Worm (Caenorhabditis elegans): ENCODE measurements around the gene egas-3.

Gene egas-3

ce11 chrV:18636248-18636647 is at the start of gene egas-3:
egas-3 (minus strand) TSS chrV:18636348.
- TF ChIP-seq W03F9.2 (tag; optimal IDR thresholded peaks at IDR 0.05) (no peak), dao-5 (tag; optimal IDR thresholded peaks at IDR 0.05) (no peak), him-1 (tag; optimal IDR thresholded peaks at IDR 0.05) (no peak)

DNA sequence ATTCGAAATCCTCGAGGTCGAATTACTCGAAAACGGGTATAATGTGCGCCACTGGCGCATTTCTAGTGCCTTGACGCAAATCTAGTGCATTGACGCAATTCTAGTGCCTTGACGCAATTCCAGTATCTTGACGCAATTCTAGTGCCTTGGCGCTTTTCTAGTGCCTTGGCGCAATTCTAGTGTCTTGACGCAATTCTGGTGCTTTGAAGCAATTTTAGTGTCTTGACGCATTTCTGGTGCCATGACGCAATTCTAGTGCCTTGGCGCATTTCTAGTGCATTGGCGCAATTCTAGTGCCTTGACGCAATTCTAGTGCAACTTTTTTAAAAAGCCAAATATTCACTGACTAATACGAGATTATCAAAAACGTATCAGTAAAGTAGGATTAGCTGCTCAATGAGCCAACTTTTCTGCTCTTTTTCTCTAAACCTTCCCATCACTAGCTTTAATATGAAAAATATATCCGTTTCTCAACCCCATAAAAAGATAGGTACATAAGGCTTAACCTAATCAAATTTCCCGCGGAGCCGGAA is 48.4 kb upstream of the egas-3 start, which contains the start of gene Y69H2.17:
Gene Y69H2.17 (plus strand): TSS at position 483 of the 533 bp plus-strand sequence.
- TF ChIP-seq him-1 (tag; optimal IDR thresholded peaks at IDR 0.05) (no peak), dao-5 (tag; optimal IDR thresholded peaks at IDR 0.05) (no peak), W03F9.2 (tag; optimal IDR thresholded peaks at IDR 0.05) (no peak)

ce11 chrV:18674367-18674766 is 38.2 kb upstream of the egas-3 start:
- TF ChIP-seq W03F9.2 (tag; optimal IDR thresholded peaks at IDR 0.05) = no peak
- TF ChIP-seq dao-5 (tag; optimal IDR thresholded peaks at IDR 0.05) = no peak
- no peak for TF ChIP-seq him-1 (tag; optimal IDR thresholded peaks at IDR 0.05)

ce11 chrV:18671811-18672210 is 35.7 kb upstream of the egas-3 start:
- TF ChIP-seq W03F9.2 (tag; optimal IDR thresholded peaks at IDR 0.05) (no peak), dao-5 (tag; optimal IDR thresholded peaks at IDR 0.05) (no peak), him-1 (tag; optimal IDR thresholded peaks at IDR 0.05) (no peak)

- TF ChIP-seq him-1 (tag; optimal IDR thresholded peaks at IDR 0.05) = no peak
- no peak for TF ChIP-seq W03F9.2 (tag; optimal IDR thresholded peaks at IDR 0.05)
- TF ChIP-seq dao-5 (tag; optimal IDR thresholded peaks at IDR 0.05) = no peak
These were observed 33.9 kb upstream of the egas-3 start, which contains the start of gene Y69H2.10 for ce11 chrV:18670017-18670416. Y69H2.10 (plus strand) TSS chrV:18670317.

ce11 chrV:18667179-18667578 is 31.0 kb upstream of the egas-3 start:
- TF ChIP-seq dao-5 (tag; optimal IDR thresholded peaks at IDR 0.05) (no peak), W03F9.2 (tag; optimal IDR thresholded peaks at IDR 0.05) (no peak), him-1 (tag; optimal IDR thresholded peaks at IDR 0.05) (no peak)

- TF ChIP-seq dao-5 (tag; optimal IDR thresholded peaks at IDR 0.05) = no peak
- no peak for TF ChIP-seq him-1 (tag; optimal IDR thresholded peaks at IDR 0.05)
- no peak for TF ChIP-seq W03F9.2 (tag; optimal IDR thresholded peaks at IDR 0.05)
These were observed 27.9 kb upstream of the egas-3 start, which contains the start of gene Y69H2.3 for ce11 chrV:18664026-18664425. Y69H2.3 (minus strand) TSS chrV:18664126.

DNA sequence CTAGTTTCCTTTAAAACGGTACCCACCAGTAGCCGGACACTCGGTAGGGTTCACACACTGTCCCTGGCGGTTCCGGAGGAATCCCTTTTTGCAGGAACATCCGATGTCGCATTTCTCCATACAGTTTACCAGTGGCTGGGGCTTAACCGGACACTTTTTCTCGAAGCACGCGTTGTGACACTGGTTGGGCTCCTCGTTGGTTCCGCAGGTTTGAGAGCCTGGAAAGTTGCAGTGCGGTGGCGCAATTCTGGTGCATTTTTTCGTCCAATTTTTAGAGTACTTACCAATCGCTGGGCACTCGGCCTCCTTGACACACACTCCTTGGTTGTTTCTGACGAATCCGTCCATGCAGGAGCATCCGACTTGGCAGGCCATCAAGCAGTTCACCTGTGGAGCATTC is 26.2 kb upstream of the egas-3 start:
- TF ChIP-seq him-1 (tag; optimal IDR thresholded peaks at IDR 0.05) = no peak
- no peak for TF ChIP-seq dao-5 (tag; optimal IDR thresholded peaks at IDR 0.05)
- TF ChIP-seq W03F9.2 (tag; optimal IDR thresholded peaks at IDR 0.05) = no peak

DNA sequence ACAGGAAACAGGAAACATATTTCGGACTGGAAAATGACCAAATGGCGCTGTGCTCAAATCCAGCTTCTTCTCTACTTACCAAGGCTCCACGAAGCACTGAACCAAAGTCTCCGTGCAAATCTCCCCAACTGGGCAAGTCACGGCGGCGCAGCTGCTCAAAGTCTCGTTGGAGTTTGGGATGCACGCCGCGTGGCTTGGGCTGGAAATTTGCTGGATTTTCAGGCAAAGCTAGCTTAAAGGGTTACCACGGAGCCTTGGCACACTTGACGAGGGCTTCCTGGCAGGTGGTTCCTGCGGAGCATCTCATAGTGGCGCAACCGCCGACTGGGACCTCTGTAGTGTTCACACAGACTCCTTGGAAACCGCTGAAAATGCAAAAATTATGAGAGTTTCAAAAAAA is 22.8 kb upstream of the egas-3 start:
- TF ChIP-seq dao-5 (tag; optimal IDR thresholded peaks at IDR 0.05) (no peak), him-1 (tag; optimal IDR thresholded peaks at IDR 0.05) (no peak), W03F9.2 (tag; optimal IDR thresholded peaks at IDR 0.05) (no peak)

ce11 chrV:18657391-18657790 is 21.2 kb upstream of the egas-3 start:
- TF ChIP-seq him-1 (tag; optimal IDR thresholded peaks at IDR 0.05) = no peak
- no peak for TF ChIP-seq dao-5 (tag; optimal IDR thresholded peaks at IDR 0.05)
- no peak for TF ChIP-seq W03F9.2 (tag; optimal IDR thresholded peaks at IDR 0.05)

DNA sequence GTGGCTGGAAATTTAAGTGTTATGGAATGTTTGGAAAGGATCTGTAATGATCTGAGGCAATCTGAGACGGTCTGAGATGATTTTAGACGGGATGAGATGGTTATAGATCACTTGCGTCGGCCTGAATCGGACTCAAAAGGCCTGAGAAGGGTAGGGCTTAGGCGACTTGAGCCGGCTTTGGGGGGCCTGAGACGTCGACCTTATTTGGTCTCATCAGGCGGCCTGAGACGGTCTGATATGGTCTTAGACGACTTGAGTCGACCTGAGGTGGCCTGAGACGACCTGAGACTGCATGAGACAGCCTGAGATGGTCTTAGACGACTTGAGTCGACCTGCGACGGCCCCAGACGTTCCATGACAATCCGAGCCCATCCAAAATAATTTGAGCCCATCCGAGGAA is 20.2 kb upstream of the egas-3 start:
- TF ChIP-seq him-1 (tag; optimal IDR thresholded peaks at IDR 0.05) = no peak
- no peak for TF ChIP-seq W03F9.2 (tag; optimal IDR thresholded peaks at IDR 0.05)
- no peak for TF ChIP-seq dao-5 (tag; optimal IDR thresholded peaks at IDR 0.05)

ce11 chrV:18650043-18650442 is 13.9 kb upstream of the egas-3 start, which contains the start of gene egas-2:
egas-2 (plus strand) TSS chrV:18650343.
- TF ChIP-seq W03F9.2 (tag; optimal IDR thresholded peaks at IDR 0.05) (no peak), him-1 (tag; optimal IDR thresholded peaks at IDR 0.05) (no peak), dao-5 (tag; optimal IDR thresholded peaks at IDR 0.05) (no peak)

- TF ChIP-seq him-1 (tag; optimal IDR thresholded peaks at IDR 0.05) = no peak
- TF ChIP-seq dao-5 (tag; optimal IDR thresholded peaks at IDR 0.05) = no peak
- no peak for TF ChIP-seq W03F9.2 (tag; optimal IDR thresholded peaks at IDR 0.05)
These were observed 8.1 kb upstream of the egas-3 start for ce11 chrV:18644258-18644657.

DNA sequence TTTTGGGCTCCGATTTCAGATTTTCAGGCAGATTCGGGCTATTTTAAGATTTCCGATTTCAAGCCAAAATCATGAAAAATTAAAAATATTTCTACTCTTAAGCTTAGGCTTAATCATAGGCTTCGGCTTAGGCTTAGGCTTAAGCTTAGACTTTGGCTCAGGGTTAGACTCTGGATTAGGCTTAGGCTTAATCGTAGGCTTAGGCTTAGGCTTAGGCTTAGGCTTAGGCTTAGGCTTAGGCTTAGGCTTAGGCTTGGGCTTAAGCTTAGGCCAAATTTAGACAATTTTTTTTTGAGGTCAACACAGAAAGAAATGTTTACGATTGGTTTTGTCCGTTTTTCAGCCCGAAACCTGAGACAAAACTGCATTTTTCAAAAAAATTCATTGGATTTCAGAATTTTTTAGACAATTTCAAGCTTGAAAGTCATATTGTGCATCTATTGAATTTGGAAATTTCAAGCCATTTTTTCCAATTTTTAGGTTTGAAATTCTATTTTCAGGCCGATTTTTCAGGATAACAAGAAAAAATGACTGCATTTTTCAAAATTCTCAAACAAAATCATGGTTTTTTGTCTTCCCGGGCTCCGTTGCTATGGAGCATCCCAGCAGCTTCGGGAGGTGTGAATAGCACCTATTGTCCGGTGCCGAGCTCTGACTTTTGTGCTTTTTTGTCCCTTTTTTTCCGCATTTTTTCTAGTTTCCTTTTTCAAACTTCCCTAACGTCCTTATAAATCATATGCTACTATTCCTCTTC is 3.6 kb upstream of the egas-3 start, which contains the start of gene egas-1:
Gene egas-1 (plus strand): TSS at position 704 of the 754 bp plus-strand sequence.
- TF ChIP-seq dao-5 (tag; optimal IDR thresholded peaks at IDR 0.05) (no peak), W03F9.2 (tag; optimal IDR thresholded peaks at IDR 0.05) (no peak), him-1 (tag; optimal IDR thresholded peaks at IDR 0.05) (no peak)
